Fruit fly (Drosophila melanogaster) whole organism, embryonic: ENCODE results near the gene Fdx1.
A peak's percentile ranks its signal among the peaks of the same experiment; 100 is the strongest.

Source experiments
- Ada2b ChIP-seq: fragments of 200-800 bp; sonication (Bioruptor generic); IDR thresholded peaks from 2 replicates; pipeline ENCODE4 v1.3.6; 2022; ENCODE audit warnings: missing biosample characterization, missing genetic modification characterization
- Antp ChIP-seq: fragments of 200-800 bp; sonication (Bioruptor generic); optimal IDR thresholded peaks from 3 replicates; lab custom pipeline; 2016; ENCODE audit warnings: missing biosample characterization, missing genetic modification characterization
- Atf6 ChIP-seq: fragments of 200-800 bp; sonication (Bioruptor generic); IDR thresholded peaks from 2 replicates; pipeline ENCODE4 v1.3.6; 2022; ENCODE audit warnings: missing biosample characterization, missing genetic modification characterization
- C15 ChIP-seq: fragments of 200-800 bp; sonication (Bioruptor generic); IDR thresholded peaks from 3 replicates; pipeline ENCODE4 v1.3.6; 2022; ENCODE audit warnings: missing biosample characterization, missing genetic modification characterization
- CG10267 ChIP-seq: fragments of 200-800 bp; sonication (Bioruptor generic); optimal IDR thresholded peaks from 2 replicates; lab custom pipeline; 2018; ENCODE audit warnings: missing biosample characterization, mild to moderate bottlenecking, missing genetic modification characterization, moderate library complexity
- CG11695 ChIP-seq: fragments of 200-800 bp; sonication (Bioruptor generic); IDR thresholded peaks from 3 replicates; pipeline ENCODE4 v1.3.6; 2022; ENCODE audit warnings: missing biosample characterization, missing genetic modification characterization
- CG11696 ChIP-seq: fragments of 200-800 bp; sonication (Bioruptor generic); IDR thresholded peaks from 2 replicates; pipeline ENCODE4 v1.3.6; 2022; ENCODE audit warnings: missing biosample characterization, missing genetic modification characterization
- CG12299 ChIP-seq: fragments of 200-800 bp; sonication (Bioruptor generic); optimal IDR thresholded peaks from 2 replicates; lab custom pipeline; 2018; ENCODE audit warnings: missing biosample characterization, mild to moderate bottlenecking, missing genetic modification characterization
- CG12391 ChIP-seq: fragments of 200-800 bp; sonication (Bioruptor generic); optimal IDR thresholded peaks from 3 replicates; lab custom pipeline; 2018; ENCODE audit warnings: missing biosample characterization, mild to moderate bottlenecking, missing genetic modification characterization, moderate library complexity
- CG12659 ChIP-seq: fragments of 200-800 bp; sonication (Bioruptor generic); optimal IDR thresholded peaks from 3 replicates; lab custom pipeline; 2017; ENCODE audit warnings: mild to moderate bottlenecking, missing biosample characterization, missing genetic modification reagents, missing genetic modification characterization
- CG12769 ChIP-seq: fragments of 200-800 bp; sonication (Bioruptor generic); optimal IDR thresholded peaks from 2 replicates; lab custom pipeline; 2019; ENCODE audit warnings: missing biosample characterization, mild to moderate bottlenecking, missing genetic modification characterization, moderate library complexity
- CG1603 ChIP-seq: fragments of 200-800 bp; sonication (Bioruptor generic); optimal IDR thresholded peaks from 2 replicates; lab custom pipeline; 2019; ENCODE audit warnings: missing biosample characterization, mild to moderate bottlenecking, missing genetic modification characterization, moderate library complexity
- CG16815 ChIP-seq: fragments of 200-800 bp; sonication (Bioruptor generic); optimal IDR thresholded peaks from 3 replicates; lab custom pipeline; 2017; ENCODE audit warnings: missing biosample characterization, mild to moderate bottlenecking, missing genetic modification characterization
- CG17186 ChIP-seq: fragments of 200-800 bp; sonication (Bioruptor generic); optimal IDR thresholded peaks from 3 replicates; lab custom pipeline; 2017; ENCODE audit warnings: missing biosample characterization, missing genetic modification reagents, missing genetic modification characterization
- CG17385 ChIP-seq: fragments of 200-800 bp; sonication (Bioruptor generic); optimal IDR thresholded peaks from 3 replicates; lab custom pipeline; 2018; ENCODE audit warnings: missing biosample characterization, mild to moderate bottlenecking, missing genetic modification characterization
- CG17568 ChIP-seq: fragments of 200-800 bp; sonication (Bioruptor generic); optimal IDR thresholded peaks from 2 replicates; lab custom pipeline; 2018; ENCODE audit warnings: missing biosample characterization, mild to moderate bottlenecking, missing genetic modification characterization, moderate library complexity
- CG2116 ChIP-seq: fragments of 200-800 bp; sonication (Bioruptor generic); optimal IDR thresholded peaks from 3 replicates; lab custom pipeline; 2018; ENCODE audit warnings: missing biosample characterization, mild to moderate bottlenecking, missing genetic modification characterization
- CG34224 ChIP-seq: fragments of 200-800 bp; sonication (Bioruptor generic); IDR thresholded peaks from 3 replicates; pipeline ENCODE4 v1.3.6; 2022; ENCODE audit warnings: missing biosample characterization, missing genetic modification characterization; ENCODE audit not compliant: partially characterized antibody
- CG42726 ChIP-seq: fragments of 200-800 bp; sonication (Bioruptor generic); IDR thresholded peaks from 2 replicates; pipeline ENCODE4 v1.3.6; 2022; ENCODE audit warnings: missing biosample characterization, missing genetic modification characterization; ENCODE audit not compliant: partially characterized antibody
- CG4282 ChIP-seq: fragments of 200-800 bp; sonication (Bioruptor generic); optimal IDR thresholded peaks from 2 replicates; lab custom pipeline; 2016; ENCODE audit warnings: missing biosample characterization, missing genetic modification characterization
- CG4360 ChIP-seq: fragments of 200-800 bp; sonication (Bioruptor generic); IDR thresholded peaks from 2 replicates; pipeline ENCODE4 v1.3.6; 2022; ENCODE audit warnings: missing biosample characterization, missing genetic modification characterization
- CG8290 ChIP-seq, 3 experiments: fragments of 200-800 bp; sonication (Bioruptor generic); optimal IDR thresholded peaks; 2 replicates each; lab custom pipeline; 2016 to 2019; ENCODE audit warnings: missing biosample characterization in 3 of 3, missing genetic modification characterization in 3 of 3, mild to moderate bottlenecking in 2 of 3, moderate library complexity in 1 of 3
- CoRest ChIP-seq: fragments of 200-800 bp; sonication (Bioruptor generic); optimal IDR thresholded peaks from 3 replicates; lab custom pipeline; 2018; ENCODE audit warnings: missing biosample characterization, mild to moderate bottlenecking, missing genetic modification characterization, moderate library complexity
- Dbx ChIP-seq: fragments of 200-800 bp; sonication (Bioruptor generic); IDR thresholded peaks from 3 replicates; pipeline ENCODE4 v1.3.6; 2022; ENCODE audit warnings: missing biosample characterization, missing genetic modification characterization
- Dll ChIP-seq: fragments of 200-800 bp; sonication (Bioruptor generic); IDR thresholded peaks from 4 replicates; pipeline ENCODE4 v1.3.6; 2022; ENCODE audit warnings: missing biosample characterization, missing genetic modification characterization; ENCODE audit not compliant: partially characterized antibody
- Fer3 ChIP-seq: fragments of 200-800 bp; sonication (Bioruptor generic); optimal IDR thresholded peaks from 2 replicates; lab custom pipeline; 2018; ENCODE audit warnings: missing biosample characterization, mild to moderate bottlenecking, missing genetic modification characterization, moderate library complexity
- MBD-R2 ChIP-seq: fragments of 200-800 bp; sonication (Bioruptor generic); IDR thresholded peaks from 2 replicates; pipeline ENCODE4 v1.3.6; 2022; ENCODE audit warnings: missing biosample characterization, missing genetic modification characterization
- Mad ChIP-seq: fragments of 200-800 bp; sonication (Bioruptor generic); optimal IDR thresholded peaks from 2 replicates; lab custom pipeline; 2016; ENCODE audit warnings: missing biosample characterization, missing genetic modification characterization
- Oaz ChIP-seq: fragments of 200-800 bp; sonication (Bioruptor generic); IDR thresholded peaks from 2 replicates; pipeline ENCODE4 v1.3.6; 2022; ENCODE audit warnings: missing biosample characterization, missing genetic modification characterization
- Side ChIP-seq: fragments of 200-800 bp; sonication (Bioruptor generic); optimal IDR thresholded peaks from 2 replicates; lab custom pipeline; 2016; ENCODE audit warnings: missing biosample characterization, missing genetic modification characterization
- Trl ChIP-seq, 3 experiments: fragments of >200 bp in 2 of 3; fragments of 200-800 bp in 1 of 3; sonication (Bioruptor generic) in 1 of 3; optimal IDR thresholded peaks; 2 replicates in 1 of 3; 3 replicates in 2 of 3; lab custom pipeline; 2016 to 2017; ENCODE audit warnings: missing biosample characterization in 1 of 3, missing genetic modification characterization in 1 of 3
- cg ChIP-seq: fragments of 200-800 bp; sonication (Bioruptor generic); optimal IDR thresholded peaks from 3 replicates; lab custom pipeline; 2019; ENCODE audit warnings: missing biosample characterization, mild to moderate bottlenecking, missing genetic modification characterization, moderate library complexity
- chinmo ChIP-seq: fragments of 200-800 bp; sonication (Bioruptor generic); IDR thresholded peaks from 4 replicates; pipeline ENCODE4 v1.3.6; 2022; ENCODE audit warnings: missing biosample characterization, missing genetic modification characterization; ENCODE audit not compliant: partially characterized antibody
- ci ChIP-seq: fragments of 200-800 bp; sonication (Bioruptor generic); IDR thresholded peaks from 3 replicates; pipeline ENCODE4 v1.3.6; 2022; ENCODE audit warnings: missing biosample characterization, missing genetic modification characterization
- cwo ChIP-seq: fragments of 200-800 bp; sonication (Bioruptor generic); optimal IDR thresholded peaks from 3 replicates; lab custom pipeline; 2017; ENCODE audit warnings: missing biosample characterization, missing genetic modification characterization, mild to moderate bottlenecking, moderate library complexity, missing genetic modification reagents
- emc ChIP-seq: fragments of 200-800 bp; sonication (Bioruptor generic); optimal IDR thresholded peaks from 2 replicates; lab custom pipeline; 2016; ENCODE audit warnings: missing biosample characterization, missing genetic modification characterization
- exex ChIP-seq: fragments of 200-800 bp; sonication (Bioruptor generic); optimal IDR thresholded peaks from 4 replicates; lab custom pipeline; 2018; ENCODE audit warnings: missing biosample characterization, mild to moderate bottlenecking, missing genetic modification characterization, moderate library complexity
- gfzf ChIP-seq: fragments of 200-800 bp; sonication (Bioruptor generic); optimal IDR thresholded peaks from 2 replicates; lab custom pipeline; 2016; ENCODE audit warnings: missing biosample characterization, mild to moderate bottlenecking, missing genetic modification characterization, moderate library complexity
- grn ChIP-seq: fragments of 200-800 bp; sonication (Bioruptor generic); optimal IDR thresholded peaks from 3 replicates; lab custom pipeline; 2017; ENCODE audit warnings: missing biosample characterization, missing genetic modification characterization
- gsb-n ChIP-seq: fragments of 200-800 bp; sonication (Bioruptor generic); optimal IDR thresholded peaks from 3 replicates; lab custom pipeline; 2018; ENCODE audit warnings: missing biosample characterization, mild to moderate bottlenecking, missing genetic modification characterization
- ind ChIP-seq: fragments of 200-800 bp; sonication (Bioruptor generic); optimal IDR thresholded peaks from 3 replicates; lab custom pipeline; 2016; ENCODE audit warnings: missing biosample characterization, missing genetic modification characterization
- insv ChIP-seq, 2 experiments: fragments of 200-800 bp; sonication (Bioruptor generic); optimal IDR thresholded peaks; 3 replicates each; lab custom pipeline; 2016 to 2018; ENCODE audit warnings: missing biosample characterization in 2 of 2, missing genetic modification characterization in 2 of 2
- knrl ChIP-seq: fragments of 200-800 bp; sonication (Bioruptor generic); IDR thresholded peaks from 3 replicates; pipeline ENCODE4 v1.3.6; 2022; ENCODE audit warnings: missing biosample characterization, missing genetic modification characterization; ENCODE audit not compliant: partially characterized antibody
- pb ChIP-seq: fragments of 200-800 bp; sonication (Bioruptor generic); optimal IDR thresholded peaks from 3 replicates; lab custom pipeline; 2016; ENCODE audit warnings: missing biosample characterization, missing genetic modification characterization
- psq ChIP-seq: fragments of 200-800 bp; sonication (Bioruptor generic); optimal IDR thresholded peaks from 2 replicates; lab custom pipeline; 2017; ENCODE audit warnings: missing biosample characterization, missing genetic modification characterization
- pzg ChIP-seq: fragments of 200-800 bp; sonication (Bioruptor generic); optimal IDR thresholded peaks from 3 replicates; lab custom pipeline; 2018; ENCODE audit warnings: missing biosample characterization, mild to moderate bottlenecking, missing genetic modification characterization, moderate library complexity
- row ChIP-seq: fragments of 200-800 bp; sonication (Bioruptor generic); IDR thresholded peaks from 3 replicates; pipeline ENCODE4 v1.3.6; 2022; ENCODE audit warnings: missing biosample characterization, missing genetic modification characterization
- sisA ChIP-seq: fragments of 200-800 bp; sonication (Bioruptor generic); IDR thresholded peaks from 2 replicates; pipeline ENCODE4 v1.3.6; 2022; ENCODE audit warnings: missing biosample characterization, missing genetic modification characterization
- tna ChIP-seq: fragments of 200-800 bp; sonication (Bioruptor generic); IDR thresholded peaks from 2 replicates; pipeline ENCODE4 v1.3.6; 2022; ENCODE audit warnings: missing biosample characterization, missing genetic modification characterization; ENCODE audit not compliant: partially characterized antibody

Fdx1 gene

dm6 chr3L:9358713-9359040, 12.4 kb downstream of the Fdx1 start, which contains the start of the genes UGP and Svip (continued):
- TF ChIP-seq Fer3 (tag; lab: Kevin White, UChicago) (peak; percentile 13), Side (no peak), Mad (GFP tag; lab: Kevin White, UChicago) (no peak), gsb-n (peak; percentile 45), CG12299 (tag; lab: Kevin White, UChicago) (peak; percentile 7), C15 (GFP tag; lab: Robert Waterston, UW) (no peak), Ada2b (GFP tag; lab: Robert Waterston, UW) (peak; percentile 30; the same call in 1 of the 2 replicates), insv (GFP tag; optimal IDR thresholded peaks at IDR 0.05; lab: Kevin White, UChicago) (peak in 1 of 2 experiments; percentile 85), MBD-R2 (GFP tag; lab: Robert Waterston, UW) (peak; percentile 51; the same call in 1 of the 2 replicates), cwo (GFP tag; lab: Kevin White, UChicago) (no peak), CG11695 (GFP tag; lab: Robert Waterston, UW) (0 out of 3 replicates have a peak, but pooled peaks have one; percentile 21), CG12769 (tag; lab: Kevin White, UChicago) (peak; percentile 27), grn (no peak), CoRest (tag; lab: Kevin White, UChicago) (peak; percentile 3), cg (GFP tag; lab: Kevin White, UChicago) (peak; percentile 70), CG17568 (GFP tag; lab: Kevin White, UChicago) (peak; percentile 25), ind (GFP tag; lab: Kevin White, UChicago) (no peak), CG12391 (tag; lab: Kevin White, UChicago) (peak; percentile 24), Dll (GFP tag; lab: Robert Waterston, UW) (peak; percentile 28; the same call in 1 of the 4 replicates), CG34224 (GFP tag; lab: Robert Waterston, UW) (0 out of 3 replicates have a peak, but pooled peaks have one; percentile 15), CG16815 (GFP tag; lab: Kevin White, UChicago) (no peak), CG4282 (GFP tag; lab: Kevin White, UChicago) (peak; percentile 27), pb (GFP tag; lab: Kevin White, UChicago) (no peak), sisA (GFP tag; lab: Robert Waterston, UW) (no peak), emc (GFP tag; lab: Kevin White, UChicago) (no peak), row (GFP tag; lab: Robert Waterston, UW) (peak; percentile 37; the same call in 2 of the 3 replicates), CG8290 (GFP tag; optimal IDR thresholded peaks at IDR 0.05; lab: Kevin White, UChicago) (no peak), CG8290 (tag; optimal IDR thresholded peaks at IDR 0.05; lab: Kevin White, UChicago) (peak in 1 of 2 experiments; percentile 21), knrl (no peak), Atf6 (GFP tag; lab: Robert Waterston, UW) (0 out of 2 replicates have a peak, but pooled peaks have one; percentile 8), chinmo (GFP tag; lab: Robert Waterston, UW) (0 out of 4 replicates have a peak, but pooled peaks have one; percentile 57), exex (tag; lab: Kevin White, UChicago) (peak; percentile 13), tna (GFP tag; lab: Robert Waterston, UW) (no peak), gfzf (GFP tag; lab: Kevin White, UChicago) (peak; percentile 9), CG17385 (peak; percentile 97), CG1603 (tag; lab: Kevin White, UChicago) (peak; percentile 41), CG10267 (tag; lab: Kevin White, UChicago) (peak; percentile 24), CG17186 (GFP tag; lab: Kevin White, UChicago) (peak; percentile 99), CG11696 (GFP tag; lab: Robert Waterston, UW) (no peak), CG2116 (GFP tag; lab: Kevin White, UChicago) (peak; percentile 15), Trl (optimal IDR thresholded peaks at IDR 0.05; lab: Kevin White, UChicago) (peak in 1 of 2 experiments; percentile 21), Trl (GFP tag; optimal IDR thresholded peaks at IDR 0.05; lab: Kevin White, UChicago) (no peak), pzg (peak; percentile 51), CG12659 (GFP tag; lab: Kevin White, UChicago) (peak; percentile 17), Oaz (no peak), CG42726 (GFP tag; lab: Robert Waterston, UW) (no peak), Dbx (GFP tag; lab: Robert Waterston, UW) (no peak), Antp (GFP tag; lab: Kevin White, UChicago) (no peak), psq (GFP tag; lab: Kevin White, UChicago) (peak; percentile 25), ci (GFP tag; lab: Robert Waterston, UW) (0 out of 3 replicates have a peak, but pooled peaks have one; percentile 26), CG4360 (GFP tag; lab: Robert Waterston, UW) (0 out of 2 replicates have a peak, but pooled peaks have one; percentile 5)
